Fruit fly (Drosophila melanogaster) whole organism, wandering third instar larva: ENCODE data around the gene CG4101.
A peak's percentile ranks its signal among the peaks of the same experiment; 100 is the strongest.

Source experiments
- Abd-B ChIP-seq: fragments of >200 bp; optimal IDR thresholded peaks from 2 replicates; lab custom pipeline; 2017; ENCODE audit warnings: missing biosample characterization, missing genetic modification characterization
- CG32264 ChIP-seq: fragments of 200-800 bp; sonication (Bioruptor generic); optimal IDR thresholded peaks from 2 replicates; lab custom pipeline; 2016; ENCODE audit warnings: missing biosample characterization, missing genetic modification characterization
- CG9705 ChIP-seq: fragments of 200-800 bp; sonication (Bioruptor generic); optimal IDR thresholded peaks from 2 replicates; lab custom pipeline; 2018; ENCODE audit warnings: missing biosample characterization, mild to moderate bottlenecking, missing genetic modification characterization
- Dfd ChIP-seq: fragments of >200 bp; optimal IDR thresholded peaks from 2 replicates; lab custom pipeline; 2017; ENCODE audit warnings: missing biosample characterization, missing genetic modification characterization
- Dif ChIP-seq: fragments of 200-275, 200-300 bp; sonication (Bioruptor generic); optimal IDR thresholded peaks from 2 replicates; lab custom pipeline; 2018; ENCODE audit warnings: missing biosample characterization, missing genetic modification characterization; ENCODE audit not compliant: partially characterized antibody
- GATAd ChIP-seq: sonication (Bioruptor generic); optimal IDR thresholded peaks from 2 replicates; lab custom pipeline; 2016; ENCODE audit warnings: missing biosample characterization, missing genetic modification characterization
- HLH106 ChIP-seq: fragments of 200-800 bp; optimal IDR thresholded peaks from 3 replicates; lab custom pipeline; 2019; ENCODE audit warnings: missing biosample characterization, mild to moderate bottlenecking, missing genetic modification characterization, moderate library complexity
- Hnf4 ChIP-seq: fragments of 200-800 bp; sonication (Bioruptor generic); optimal IDR thresholded peaks from 2 replicates; lab custom pipeline; 2016; ENCODE audit warnings: missing biosample characterization, mild to moderate bottlenecking, missing genetic modification characterization
- Hr78 ChIP-seq: fragments of >200 bp; optimal IDR thresholded peaks from 2 replicates; lab custom pipeline; 2017; ENCODE audit warnings: missing biosample characterization, missing genetic modification characterization
- Hr83 ChIP-seq: fragments of 200-300 bp; sonication (Bioruptor generic); optimal IDR thresholded peaks from 2 replicates; lab custom pipeline; 2016; ENCODE audit warnings: missing biosample characterization, mild to moderate bottlenecking, missing genetic modification characterization, moderate library complexity; ENCODE audit not compliant: poor library complexity, severe bottlenecking
- Jra ChIP-seq: sonication (Bioruptor generic); optimal IDR thresholded peaks from 2 replicates; lab custom pipeline; 2016; ENCODE audit warnings: missing biosample characterization, missing genetic modification characterization
- Mio ChIP-seq: sonication (Bioruptor generic); optimal IDR thresholded peaks from 2 replicates; lab custom pipeline; 2016; ENCODE audit warnings: missing biosample characterization, missing genetic modification characterization
- Myc ChIP-seq: fragments of >200 bp; optimal IDR thresholded peaks from 2 replicates; lab custom pipeline; 2017
- N ChIP-seq: fragments of >200 bp; optimal IDR thresholded peaks from 2 replicates; lab custom pipeline; 2018; ENCODE audit warnings: missing biosample characterization, missing external identifiers, missing genetic modification characterization
- OdsH ChIP-seq: fragments of 200-800 bp; sonication (Bioruptor generic); optimal IDR thresholded peaks from 2 replicates; lab custom pipeline; 2016; ENCODE audit warnings: missing biosample characterization, mild to moderate bottlenecking, missing genetic modification characterization
- Rel ChIP-seq, 2 experiments: fragments of 200-800 bp; sonication (Bioruptor generic) in 1 of 2; optimal IDR thresholded peaks; 2 replicates in 1 of 2; 3 replicates in 1 of 2; lab custom pipeline; 2016 to 2019; ENCODE audit warnings: mild to moderate bottlenecking in 2 of 2, missing biosample characterization in 2 of 2, missing genetic modification characterization in 2 of 2, moderate library complexity in 1 of 2
- Sp1 ChIP-seq: fragments of 200-800 bp; sonication (Bioruptor generic); optimal IDR thresholded peaks from 3 replicates; lab custom pipeline; 2019; ENCODE audit warnings: missing biosample characterization, mild to moderate bottlenecking, missing genetic modification characterization, moderate library complexity
- Vsx2 ChIP-seq: fragments of 200-300, 225-300 bp; sonication (Bioruptor generic); optimal IDR thresholded peaks from 2 replicates; lab custom pipeline; 2018; ENCODE audit warnings: missing biosample characterization, missing genetic modification characterization; ENCODE audit not compliant: partially characterized antibody
- br ChIP-seq: fragments of 200-800 bp; sonication (Bioruptor generic); optimal IDR thresholded peaks from 2 replicates; lab custom pipeline; 2016; ENCODE audit warnings: missing biosample characterization, missing genetic modification characterization
- brk ChIP-seq: fragments of 200-800 bp; sonication (Bioruptor generic); optimal IDR thresholded peaks from 2 replicates; lab custom pipeline; 2016; ENCODE audit warnings: missing biosample characterization, mild to moderate bottlenecking, missing genetic modification characterization
- dl ChIP-seq, 2 experiments: fragments of 175-275, 200-275 bp in 1 of 2; fragments of 200-275 bp in 1 of 2; sonication (Bioruptor generic); optimal IDR thresholded peaks; lab custom pipeline; 2018; ENCODE audit warnings: mild to moderate bottlenecking in 2 of 2, missing biosample characterization in 2 of 2, missing genetic modification characterization in 2 of 2, moderate library complexity in 2 of 2; ENCODE audit not compliant: partially characterized antibody in 2 of 2, insufficient read depth in 1 of 2
- dmrt93B ChIP-seq: fragments of 200-800 bp; sonication (Bioruptor generic); optimal IDR thresholded peaks from 2 replicates; lab custom pipeline; 2018; ENCODE audit warnings: missing biosample characterization, mild to moderate bottlenecking, missing genetic modification characterization
- ey ChIP-seq: fragments of 200-800 bp; sonication (Bioruptor generic); optimal IDR thresholded peaks from 2 replicates; lab custom pipeline; 2016; ENCODE audit warnings: missing biosample characterization, missing genetic modification characterization
- foxo ChIP-seq, 2 experiments: fragments of 200-800 bp; sonication (Bioruptor generic); optimal IDR thresholded peaks; 2 replicates in 1 of 2; 3 replicates in 1 of 2; lab custom pipeline; 2016 to 2017; ENCODE audit warnings: missing biosample characterization in 2 of 2, missing genetic modification characterization in 2 of 2
- fru ChIP-seq: fragments of 200-800 bp; sonication (Bioruptor generic); optimal IDR thresholded peaks from 3 replicates; lab custom pipeline; 2016; ENCODE audit warnings: missing biosample characterization, mild to moderate bottlenecking, missing genetic modification characterization
- h ChIP-seq: fragments of 200-800 bp; sonication (Bioruptor generic); optimal IDR thresholded peaks from 3 replicates; lab custom pipeline; 2016; ENCODE audit warnings: missing biosample characterization, mild to moderate bottlenecking, missing genetic modification characterization
- lola ChIP-seq: fragments of >200 bp; optimal IDR thresholded peaks from 2 replicates; lab custom pipeline; 2017; ENCODE audit warnings: missing biosample characterization, missing genetic modification characterization
- pan ChIP-seq: fragments of >200 bp; optimal IDR thresholded peaks from 2 replicates; lab custom pipeline; 2017
- psq ChIP-seq: fragments of 200-800 bp; sonication (Bioruptor generic); optimal IDR thresholded peaks from 3 replicates; lab custom pipeline; 2017; ENCODE audit warnings: missing biosample characterization, mild to moderate bottlenecking, missing genetic modification characterization, moderate library complexity
- rgr ChIP-seq: fragments of 200-800 bp; sonication (Bioruptor generic); optimal IDR thresholded peaks from 3 replicates; lab custom pipeline; 2016; ENCODE audit warnings: missing biosample characterization, mild to moderate bottlenecking, missing genetic modification characterization
- sv ChIP-seq: fragments of 200-800 bp; sonication (Bioruptor generic); optimal IDR thresholded peaks from 3 replicates; lab custom pipeline; 2016; ENCODE audit warnings: missing biosample characterization, missing genetic modification characterization
- tai ChIP-seq: sonication (Bioruptor generic); optimal IDR thresholded peaks from 2 replicates; lab custom pipeline; 2016; ENCODE audit warnings: missing biosample characterization, missing genetic modification characterization
- usp ChIP-seq: fragments of >200 bp; optimal IDR thresholded peaks from 2 replicates; lab custom pipeline; 2017; ENCODE audit warnings: missing biosample characterization, missing genetic modification characterization
- woc ChIP-seq: sonication (Bioruptor generic); optimal IDR thresholded peaks from 2 replicates; lab custom pipeline; 2016; ENCODE audit warnings: missing biosample characterization, mild to moderate bottlenecking, missing genetic modification characterization

CG4101 gene

DNA sequence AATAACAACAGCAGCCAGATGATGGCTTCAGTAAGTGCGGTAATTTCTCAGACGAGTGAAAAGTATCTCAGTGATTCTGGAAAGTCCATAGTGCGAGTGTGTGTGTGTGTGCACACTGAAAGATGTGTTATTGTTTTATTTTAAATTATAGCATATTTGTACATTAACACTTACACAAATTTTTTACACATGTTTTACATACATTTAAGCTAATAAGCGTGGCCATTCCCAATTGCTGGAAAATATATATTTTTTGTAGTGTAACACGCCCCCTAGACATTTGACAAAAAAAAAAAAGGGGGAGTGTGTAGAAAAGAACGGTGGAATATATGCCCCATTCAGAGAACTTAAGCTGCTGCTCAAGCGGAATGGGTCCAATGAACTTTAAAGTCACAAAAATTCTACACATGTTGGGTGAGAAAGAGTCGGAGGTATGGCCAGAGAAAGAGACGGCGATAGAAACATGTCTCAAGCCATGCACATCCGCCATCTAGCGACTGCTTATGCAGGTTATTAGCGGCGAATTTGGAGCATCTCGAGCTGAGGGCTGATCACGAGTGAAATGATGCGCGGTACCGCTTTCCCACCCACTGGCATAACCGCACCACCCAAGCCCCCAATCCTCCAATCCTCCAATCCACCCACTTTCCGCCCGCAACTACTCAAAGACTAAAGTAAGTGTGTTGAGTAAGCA is 19.7 kb downstream of the CG4101 start:
- no peak for TF ChIP-seq Vsx2
- no peak for TF ChIP-seq CG9705 (GFP tag; lab: Kevin White, UChicago)
- TF ChIP-seq N (GFP tag; lab: Kevin White, UChicago): no peak
- no peak for TF ChIP-seq dl (GFP tag; optimal IDR thresholded peaks at IDR 0.05; lab: Kevin White, UChicago; ENCODE audit: insufficient read depth in 1 of 2, partially characterized antibody in 2 of 2)
- TF ChIP-seq dmrt93B (GFP tag; lab: Kevin White, UChicago): no peak
- no peak for TF ChIP-seq OdsH
- TF ChIP-seq br (GFP tag; lab: Kevin White, UChicago): no peak
- TF ChIP-seq, all 38 proteins: peak for 0

DNA sequence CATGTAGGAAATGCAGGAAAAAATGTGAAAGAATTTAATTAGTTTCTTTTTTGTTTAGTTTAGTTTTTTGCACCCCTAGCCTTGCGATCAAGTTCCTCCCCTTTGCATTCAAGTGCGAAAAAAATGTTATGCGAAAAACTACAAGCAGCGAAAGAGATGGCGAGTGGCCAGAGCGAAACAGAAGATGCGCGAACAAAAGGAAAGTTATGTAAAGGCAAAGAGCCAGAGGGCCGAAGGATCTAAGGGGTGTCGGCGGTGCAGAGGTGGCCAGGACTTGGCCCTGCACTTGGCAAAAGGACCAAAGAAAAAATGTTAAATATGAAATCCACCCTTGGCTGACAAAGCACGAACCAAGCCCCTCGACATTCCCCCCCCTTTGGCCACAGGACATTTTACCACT is 21.8 kb downstream of the CG4101 start:
- TF ChIP-seq Hr78 (GFP tag; lab: Kevin White, UChicago) (no peak), Myc (no peak), Sp1 (GFP tag; lab: Kevin White, UChicago) (no peak), psq (no peak), br (GFP tag; lab: Kevin White, UChicago) (no peak), foxo (GFP tag; optimal IDR thresholded peaks at IDR 0.05; lab: Kevin White, UChicago) (no peak), CG9705 (GFP tag; lab: Kevin White, UChicago) (no peak), GATAd (GFP tag; lab: Kevin White, UChicago) (no peak), N (GFP tag; lab: Kevin White, UChicago) (no peak), tai (GFP tag; lab: Kevin White, UChicago) (no peak), fru (GFP tag; lab: Kevin White, UChicago) (no peak), OdsH (no peak), Abd-B (GFP tag; lab: Kevin White, UChicago) (no peak), Hnf4 (no peak), Vsx2 (no peak)

DNA sequence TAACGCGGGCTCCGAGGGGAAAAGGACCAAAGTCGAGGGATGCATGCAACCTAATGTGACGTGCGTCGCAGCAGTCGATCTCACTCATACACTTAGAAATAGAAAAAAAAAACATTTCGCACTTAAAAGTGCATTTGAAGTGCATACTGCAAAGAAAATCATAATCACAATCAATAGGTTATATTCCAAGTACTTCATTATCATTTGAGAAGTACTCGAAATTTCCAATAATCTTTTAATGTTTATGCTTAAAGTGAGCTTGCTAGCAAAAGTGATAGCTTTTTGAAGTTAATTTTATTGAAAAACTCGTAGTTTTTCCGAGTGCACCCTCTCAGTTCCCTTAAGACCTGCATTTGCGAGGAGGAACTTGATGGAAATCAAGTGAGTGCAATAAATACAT is 22.2 kb downstream of the CG4101 start:
- TF ChIP-seq Hr83 (GFP tag; lab: Kevin White, UChicago) (no peak), ey (GFP tag; lab: Kevin White, UChicago) (peak; percentile 14), Hr78 (GFP tag; lab: Kevin White, UChicago) (no peak), OdsH (no peak), dl (GFP tag; optimal IDR thresholded peaks at IDR 0.05; lab: Kevin White, UChicago; ENCODE audit: insufficient read depth in 1 of 2, partially characterized antibody in 2 of 2) (no peak), woc (GFP tag; lab: Kevin White, UChicago) (no peak), brk (GFP tag; lab: Kevin White, UChicago) (no peak), lola (GFP tag; lab: Kevin White, UChicago) (no peak), Mio (no peak), usp (GFP tag; lab: Kevin White, UChicago) (no peak), psq (no peak), rgr (no peak), sv (GFP tag; lab: Kevin White, UChicago) (no peak), foxo (GFP tag; optimal IDR thresholded peaks at IDR 0.05; lab: Kevin White, UChicago) (peak in 1 of 2 experiments; percentile 26), Dif (GFP tag; lab: Kevin White, UChicago) (no peak), HLH106 (no peak), fru (GFP tag; lab: Kevin White, UChicago) (peak; percentile 16), Dfd (GFP tag; lab: Kevin White, UChicago) (no peak), h (GFP tag; lab: Kevin White, UChicago) (no peak), Myc (no peak), Hnf4 (no peak), Sp1 (GFP tag; lab: Kevin White, UChicago) (no peak), pan (lab: Kevin White, UChicago) (no peak), Rel (GFP tag; optimal IDR thresholded peaks at IDR 0.05; lab: Kevin White, UChicago) (no peak), Rel (tag; optimal IDR thresholded peaks at IDR 0.05; lab: Kevin White, UChicago) (no peak), N (GFP tag; lab: Kevin White, UChicago) (no peak)

DNA sequence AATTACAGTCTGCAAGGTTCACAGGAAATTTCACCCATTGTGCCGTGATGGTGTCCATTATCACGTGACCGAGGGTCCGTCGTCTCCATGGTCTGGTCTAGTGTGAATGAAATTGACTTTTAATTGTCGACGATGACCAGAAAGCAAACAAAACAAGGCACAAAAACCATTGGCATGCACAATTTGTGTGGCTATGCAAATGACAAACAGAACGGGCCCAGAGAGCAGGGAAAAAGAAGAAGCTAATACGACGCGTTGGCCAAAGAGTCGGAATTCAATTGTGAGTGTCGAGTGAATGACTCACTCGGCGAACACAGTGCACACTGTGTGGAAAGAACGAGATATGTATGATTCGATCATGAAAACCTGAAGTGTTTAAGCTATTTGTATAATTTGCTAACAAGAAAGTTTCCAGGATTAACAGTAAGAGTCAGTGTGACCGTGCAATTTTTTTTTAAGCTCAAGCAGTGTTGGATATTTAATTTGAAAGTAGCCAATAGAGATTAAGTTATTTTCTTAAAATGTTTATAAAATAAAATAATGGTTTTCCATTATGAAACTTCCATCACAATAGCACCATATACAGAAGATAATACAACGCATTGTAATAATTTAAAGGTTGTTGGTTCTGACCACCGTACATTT is 23.4 kb downstream of the CG4101 start:
- TF ChIP-seq rgr (peak; percentile 13), h (GFP tag; lab: Kevin White, UChicago) (peak; percentile 33), ey (GFP tag; lab: Kevin White, UChicago) (peak; percentile 14), foxo (GFP tag; optimal IDR thresholded peaks at IDR 0.05; lab: Kevin White, UChicago) (peak in 1 of 2 experiments; percentile 21), usp (GFP tag; lab: Kevin White, UChicago) (no peak), woc (GFP tag; lab: Kevin White, UChicago) (no peak), Jra (GFP tag; lab: Kevin White, UChicago) (peak; percentile 20), CG32264 (GFP tag; lab: Kevin White, UChicago) (no peak), psq (peak; percentile 14)
- TF ChIP-seq, all 38 proteins: peak for 6
